Worm (Caenorhabditis elegans): ENCODE measurements around the gene sid-3.

The sid-3 gene

ce11 chrX:17231348-17231747 is 45.2 kb downstream of the sid-3 start, which contains the start of gene T25G12.3:
TSS of gene T25G12.3 (plus strand) at chrX:17231648.
- TF ChIP-seq cog-1 (tag; optimal IDR thresholded peaks at IDR 0.05) (no peak), med-1 (GFP tag; optimal IDR thresholded peaks at IDR 0.05; ENCODE audit: insufficient read depth) (no peak), klf-2 (GFP tag; conservative IDR thresholded peaks at IDR 0.05) (no peak), ref-1 (GFP tag; conservative IDR thresholded peaks at IDR 0.05) (no peak), tab-1 (GFP tag; IDR thresholded peaks at IDR 0.05) (no peak), flt-1 (GFP tag; IDR thresholded peaks at IDR 0.05) (no peak), T22C8.4 (GFP tag; IDR thresholded peaks at IDR 0.05) (no peak), ztf-29 (GFP tag; IDR thresholded peaks at IDR 0.05) (no peak), ztf-23 (GFP tag; IDR thresholded peaks at IDR 0.05) (no peak)

ce11 chrX:17234988-17235387 is 48.8 kb downstream of the sid-3 start:
- TF ChIP-seq T22C8.4 (GFP tag; IDR thresholded peaks at IDR 0.05), result no peak
- no peak for TF ChIP-seq tab-1 (GFP tag; IDR thresholded peaks at IDR 0.05)
- no peak for TF ChIP-seq ztf-29 (GFP tag; IDR thresholded peaks at IDR 0.05)
- TF ChIP-seq cog-1 (tag; optimal IDR thresholded peaks at IDR 0.05), result no peak
- TF ChIP-seq ref-1 (GFP tag; conservative IDR thresholded peaks at IDR 0.05), result no peak
- TF ChIP-seq flt-1 (GFP tag; IDR thresholded peaks at IDR 0.05), result no peak
- no peak for TF ChIP-seq ztf-23 (GFP tag; IDR thresholded peaks at IDR 0.05)
- no peak for TF ChIP-seq klf-2 (GFP tag; conservative IDR thresholded peaks at IDR 0.05)
- no peak for TF ChIP-seq med-1 (GFP tag; optimal IDR thresholded peaks at IDR 0.05; ENCODE audit: insufficient read depth)

ce11 chrX:17235749-17236561 is 49.8 kb downstream of the sid-3 start, which contains the start of gene dhs-30:
TSS of gene dhs-30 (minus strand) at chrX:17235838.
- no peak for TF ChIP-seq med-1 (GFP tag; optimal IDR thresholded peaks at IDR 0.05; ENCODE audit: insufficient read depth)
- no peak for TF ChIP-seq tab-1 (GFP tag; IDR thresholded peaks at IDR 0.05)
- no peak for TF ChIP-seq ztf-29 (GFP tag; IDR thresholded peaks at IDR 0.05)
- no peak for TF ChIP-seq T22C8.4 (GFP tag; IDR thresholded peaks at IDR 0.05)
- TF ChIP-seq ztf-23 (GFP tag; IDR thresholded peaks at IDR 0.05), result no peak
- no peak for TF ChIP-seq klf-2 (GFP tag; conservative IDR thresholded peaks at IDR 0.05)

- TF ChIP-seq klf-2 (GFP tag; conservative IDR thresholded peaks at IDR 0.05) (no peak), T22C8.4 (GFP tag; IDR thresholded peaks at IDR 0.05) (no peak), cog-1 (tag; optimal IDR thresholded peaks at IDR 0.05) (no peak), med-1 (GFP tag; optimal IDR thresholded peaks at IDR 0.05; ENCODE audit: insufficient read depth) (no peak), ref-1 (GFP tag; conservative IDR thresholded peaks at IDR 0.05) (no peak), flt-1 (GFP tag; IDR thresholded peaks at IDR 0.05) (no peak), tab-1 (GFP tag; IDR thresholded peaks at IDR 0.05) (no peak), ztf-23 (GFP tag; IDR thresholded peaks at IDR 0.05) (no peak), ztf-29 (GFP tag; IDR thresholded peaks at IDR 0.05) (no peak)
Observed at ce11 chrX:17237439-17237838, 51.3 kb downstream of the sid-3 start, which contains the start of gene T25G12.11. TSS of gene T25G12.11 (minus strand) at chrX:17237539.

All from whole organism, midembryonic.